Fruit fly (Drosophila melanogaster) whole organism, wandering third instar larva: ENCODE results near the gene CG10286.

ENCODE experiments used
- psq ChIP-seq: fragments of 200-800 bp; sonication (Bioruptor generic); optimal IDR thresholded peaks from 3 replicates; lab custom pipeline; 2017; ENCODE audit warnings: missing biosample characterization, mild to moderate bottlenecking, missing genetic modification characterization, moderate library complexity
- sage ChIP-seq: fragments of 200-800 bp; sonication (Bioruptor generic); optimal IDR thresholded peaks from 2 replicates; lab custom pipeline; 2016; ENCODE audit warnings: missing biosample characterization, mild to moderate bottlenecking, missing genetic modification characterization

DNA sequence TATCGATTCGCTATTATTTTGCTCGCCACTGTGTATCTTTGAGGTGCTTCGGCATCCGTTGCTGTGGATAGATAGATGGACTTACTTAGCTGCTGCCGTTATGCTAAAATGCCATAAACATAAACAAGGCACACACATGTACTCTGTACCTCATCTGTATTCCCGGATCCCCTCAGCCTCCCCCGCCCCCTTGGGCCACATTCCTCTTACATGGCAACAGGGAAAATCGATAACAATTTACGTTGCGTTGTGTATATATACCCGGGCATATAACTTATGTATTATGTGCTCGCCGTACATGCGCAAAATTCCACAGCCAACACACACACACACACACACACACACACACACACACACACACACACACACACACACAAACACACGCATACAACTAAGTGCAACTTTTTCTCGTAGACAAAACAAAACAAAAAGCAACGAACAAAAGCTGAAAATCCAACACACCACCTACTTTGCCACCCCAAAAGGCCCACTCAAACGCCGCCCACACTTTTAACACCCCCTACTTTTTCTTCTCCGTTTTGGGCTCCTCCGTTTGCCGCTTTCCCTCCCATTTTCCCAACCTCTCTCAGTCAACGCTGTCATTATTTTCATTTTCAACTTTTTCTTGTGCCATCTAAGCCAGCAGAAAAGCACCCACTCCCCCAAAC lies 45.1 kb downstream of the CG10286 start:
- TF ChIP-seq psq (no peak), sage (GFP tag; lab: Kevin White, UChicago) (no peak)
